Worm (Caenorhabditis elegans) whole organism, mixed stage, embryonic: ENCODE data around the gene fbxa-72.
A peak's percentile ranks its signal among the peaks of the same experiment; 100 is the strongest.

ENCODE experiments used
- M03D4.4 ChIP-seq: sonication (generic microtip); optimal IDR thresholded peaks from 2 replicates; lab custom pipeline; 2017; ENCODE audit warnings: mild to moderate bottlenecking, missing genetic modification characterization, missing compliant biosample characterization
- bed-3 ChIP-seq: fragments of 200-800 bp; sonication (Bioruptor generic); optimal IDR thresholded peaks from 3 replicates; lab custom pipeline; 2018; ENCODE audit warnings: mild to moderate bottlenecking, missing genetic modification characterization, moderate library complexity, missing compliant biosample characterization
- blmp-1 ChIP-seq: fragments of 150-350 bp; optimal IDR thresholded peaks from 2 replicates; lab custom pipeline; 2014; ENCODE audit warnings: missing biosample characterization, missing genetic modification characterization
- ceh-39 ChIP-seq: fragments of 150-350 bp; optimal IDR thresholded peaks from 2 replicates; lab custom pipeline; 2014; ENCODE audit warnings: missing biosample characterization, missing genetic modification characterization
- ceh-43 ChIP-seq: fragments of 200-800 bp; sonication (Bioruptor generic); optimal IDR thresholded peaks from 2 replicates; lab custom pipeline; 2018; ENCODE audit warnings: mild to moderate bottlenecking, missing genetic modification characterization, moderate library complexity, missing compliant biosample characterization
- ces-1 ChIP-seq: fragments of 150-350 bp; optimal IDR thresholded peaks from 2 replicates; lab custom pipeline; 2014; ENCODE audit warnings: missing biosample characterization, missing genetic modification reagents, missing genetic modification characterization
- cnd-1 ChIP-seq: fragments of 200-800 bp; sonication (Bioruptor generic); optimal IDR thresholded peaks from 2 replicates; lab custom pipeline; 2018; ENCODE audit warnings: mild to moderate bottlenecking, missing genetic modification characterization, missing compliant biosample characterization
- drap-1 ChIP-seq: fragments of 200-800 bp; sonication (Bioruptor generic); optimal IDR thresholded peaks from 3 replicates; lab custom pipeline; 2018; ENCODE audit warnings: mild to moderate bottlenecking, missing genetic modification characterization, missing compliant biosample characterization
- elt-1 ChIP-seq: sonication (generic microtip); optimal IDR thresholded peaks from 2 replicates; lab custom pipeline; 2017; ENCODE audit warnings: missing genetic modification characterization, mild to moderate bottlenecking, missing compliant biosample characterization, antibody characterized with exemption, moderate library complexity, borderline replicate concordance; ENCODE audit not compliant: insufficient read depth
- elt-3 ChIP-seq: fragments of 150-350 bp; optimal IDR thresholded peaks from 2 replicates; lab custom pipeline; 2014; ENCODE audit warnings: missing biosample characterization, missing genetic modification characterization
- flh-1 ChIP-seq: fragments of 200-800 bp; sonication (Bioruptor generic); optimal IDR thresholded peaks from 2 replicates; lab custom pipeline; 2018; ENCODE audit warnings: mild to moderate bottlenecking, missing genetic modification characterization, moderate library complexity, missing compliant biosample characterization
- ham-2 ChIP-seq: fragments of 200-800 bp; sonication (Bioruptor generic); optimal IDR thresholded peaks from 2 replicates; lab custom pipeline; 2018; ENCODE audit warnings: mild to moderate bottlenecking, missing genetic modification characterization, missing compliant biosample characterization
- hlh-1 ChIP-seq: fragments of 150-350 bp; optimal IDR thresholded peaks from 2 replicates; lab custom pipeline; 2014; ENCODE audit warnings: missing biosample characterization, missing genetic modification reagents, missing genetic modification characterization
- lin-13 ChIP-seq: fragments of 150-350 bp; optimal IDR thresholded peaks from 2 replicates; lab custom pipeline; 2014; ENCODE audit warnings: missing biosample characterization, missing genetic modification characterization
- lin-32 ChIP-seq: fragments of 200-800 bp; sonication (Bioruptor generic); optimal IDR thresholded peaks from 2 replicates; lab custom pipeline; 2018; ENCODE audit warnings: mild to moderate bottlenecking, missing genetic modification characterization, missing compliant biosample characterization
- mab-5 ChIP-seq: fragments of 150-350 bp; optimal IDR thresholded peaks from 2 replicates; lab custom pipeline; 2014; ENCODE audit warnings: missing biosample characterization, missing genetic modification characterization
- mls-2 ChIP-seq: sonication (generic microtip); optimal IDR thresholded peaks from 2 replicates; lab custom pipeline; 2016; ENCODE audit warnings: mild to moderate bottlenecking, missing genetic modification characterization, moderate library complexity, missing compliant biosample characterization
- nhr-12 ChIP-seq: fragments of 150-350 bp; optimal IDR thresholded peaks from 2 replicates; lab custom pipeline; 2014; ENCODE audit warnings: missing biosample characterization, missing genetic modification characterization
- nhr-237 ChIP-seq: fragments of 150-350 bp; optimal IDR thresholded peaks from 2 replicates; lab custom pipeline; 2014; ENCODE audit warnings: missing biosample characterization, missing genetic modification characterization
- nhr-28 ChIP-seq: fragments of 150-350 bp; optimal IDR thresholded peaks from 2 replicates; lab custom pipeline; 2014; ENCODE audit warnings: missing biosample characterization, missing genetic modification characterization
- nhr-76 ChIP-seq: sonication (generic microtip); optimal IDR thresholded peaks from 2 replicates; lab custom pipeline; 2017; ENCODE audit warnings: missing biosample characterization, missing genetic modification characterization
- pha-4 ChIP-seq: fragments of 150-350 bp; optimal IDR thresholded peaks from 2 replicates; lab custom pipeline; 2018; ENCODE audit warnings: missing biosample characterization, missing genetic modification reagents, missing genetic modification characterization
- sem-2 ChIP-seq: fragments of 200-800 bp; sonication (Bioruptor generic); optimal IDR thresholded peaks from 2 replicates; lab custom pipeline; 2018; ENCODE audit warnings: mild to moderate bottlenecking, missing genetic modification characterization, missing compliant biosample characterization
- snpc-4 ChIP-seq: fragments of 150-350 bp; optimal IDR thresholded peaks from 2 replicates; lab custom pipeline; 2014; ENCODE audit warnings: missing biosample characterization, missing genetic modification characterization
- sptf-1 ChIP-seq: sonication (generic microtip); optimal IDR thresholded peaks from 2 replicates; lab custom pipeline; 2017; ENCODE audit warnings: mild to moderate bottlenecking, missing genetic modification characterization, moderate library complexity, missing compliant biosample characterization
- tbx-8 ChIP-seq: fragments of 200-800 bp; sonication (Bioruptor generic); optimal IDR thresholded peaks from 2 replicates; lab custom pipeline; 2018; ENCODE audit warnings: mild to moderate bottlenecking, missing genetic modification characterization, moderate library complexity, missing compliant biosample characterization
- unc-120 ChIP-seq: sonication (generic microtip); optimal IDR thresholded peaks from 2 replicates; lab custom pipeline; 2017; ENCODE audit warnings: missing genetic modification characterization, missing compliant biosample characterization; ENCODE audit not compliant: poor library complexity, severe bottlenecking
- unc-39 ChIP-seq: fragments of 150-350 bp; optimal IDR thresholded peaks from 2 replicates; lab custom pipeline; 2014; ENCODE audit warnings: missing biosample characterization, missing genetic modification characterization
- unc-62 ChIP-seq: fragments of 150-350 bp; optimal IDR thresholded peaks from 2 replicates; lab custom pipeline; 2014; ENCODE audit warnings: missing biosample characterization, missing genetic modification reagents, missing genetic modification characterization
- zip-8 ChIP-seq: fragments of 150-350 bp; optimal IDR thresholded peaks from 2 replicates; lab custom pipeline; 2014; ENCODE audit warnings: missing biosample characterization, missing genetic modification characterization

fbxa-72 gene

ce11 chrV:652940-653339 lies 23.6 kb downstream of the fbxa-72 start, which contains the start of gene srj-5:
Gene srj-5, minus strand, starts transcription at chrV:653040.
- no peak for TF ChIP-seq snpc-4 (tag; lab: Kevin White, UChicago)
- TF ChIP-seq nhr-28, result no peak
- no peak for TF ChIP-seq ceh-43
- TF ChIP-seq mls-2, result no peak
- TF ChIP-seq lin-32 (GFP tag; lab: Kevin White, UChicago), result no peak
- TF ChIP-seq unc-62, result no peak
- no peak for TF ChIP-seq zip-8
- no peak for TF ChIP-seq mab-5 (tag; lab: Kevin White, UChicago)
- TF ChIP-seq, all 35 proteins: peak for 0

DNA sequence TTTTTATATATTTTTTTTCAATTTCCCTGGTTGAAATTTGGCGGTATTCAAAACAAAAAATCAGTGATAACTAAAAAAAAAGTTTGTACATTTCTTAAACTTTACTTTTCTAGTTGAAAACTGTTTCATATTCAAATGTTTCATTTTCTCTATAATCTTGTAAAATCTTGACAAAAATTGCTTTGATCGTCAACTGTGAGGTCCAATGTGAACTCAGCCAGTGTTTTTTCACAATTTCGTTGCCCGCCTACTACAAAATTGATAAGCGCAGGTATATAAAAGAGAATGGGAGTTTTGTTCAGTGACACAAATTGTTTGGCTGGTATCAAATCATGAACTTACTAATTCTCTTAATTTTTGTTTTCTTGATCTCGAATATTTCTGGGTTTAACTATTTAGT lies 29.7 kb downstream of the fbxa-72 start, which contains the start of gene ugt-42:
TSS of gene ugt-42 (plus strand) at position 301 of the 400 bp plus-strand sequence.
- no peak for TF ChIP-seq unc-120 (tag; lab: Kevin White, UChicago)
- TF ChIP-seq blmp-1 (tag; lab: Kevin White, UChicago), result no peak
- TF ChIP-seq sptf-1 (tag; lab: Kevin White, UChicago), result no peak

DNA sequence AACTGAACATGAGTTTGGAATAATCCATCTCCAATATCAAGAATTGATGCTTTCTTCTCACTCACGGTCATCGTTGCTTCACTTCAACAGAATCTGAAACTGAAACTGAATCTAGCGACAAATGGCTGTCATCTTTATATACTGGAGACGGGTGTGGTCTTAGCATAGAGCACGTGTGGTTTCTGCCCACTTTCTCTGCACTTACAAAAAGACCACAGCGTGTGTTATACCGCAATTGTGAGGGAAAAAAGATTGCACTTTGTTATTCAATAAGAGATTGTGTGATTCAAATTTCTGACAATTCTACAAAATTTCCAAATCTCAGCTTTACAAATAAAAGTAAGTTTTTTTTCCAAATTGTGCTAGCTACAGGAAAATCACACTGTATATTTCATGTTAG lies 30.4 kb downstream of the fbxa-72 start, which contains the start of gene F48G7.12:
TSS of gene F48G7.12 (minus strand) at position 101 of the 400 bp plus-strand sequence.
- no peak for TF ChIP-seq unc-120 (tag; lab: Kevin White, UChicago)
- TF ChIP-seq lin-13 (tag; lab: Kevin White, UChicago), result no peak
- no peak for TF ChIP-seq nhr-28
- TF ChIP-seq blmp-1 (tag; lab: Kevin White, UChicago), result no peak
- no peak for TF ChIP-seq sem-2 (GFP tag; lab: Kevin White, UChicago)
- TF ChIP-seq nhr-237, result no peak

ce11 chrV:642750-643149 lies 33.8 kb downstream of the fbxa-72 start, which contains the start of gene nhr-190:
Gene nhr-190, minus strand, starts transcription at chrV:642924.
- no peak for TF ChIP-seq hlh-1
- TF ChIP-seq ces-1 (GFP tag; lab: Kevin White, UChicago), result peak; percentile 41
- no peak for TF ChIP-seq flh-1
- no peak for TF ChIP-seq mab-5 (tag; lab: Kevin White, UChicago)
- no peak for TF ChIP-seq bed-3 (GFP tag; lab: Kevin White, UChicago)
- no peak for TF ChIP-seq elt-3 (tag; lab: Kevin White, UChicago)
- TF ChIP-seq drap-1 (GFP tag; lab: Kevin White, UChicago), result no peak
- TF ChIP-seq nhr-76 (tag; lab: Kevin White, UChicago), result no peak
- TF ChIP-seq tbx-8, result no peak
- peak; percentile 22 for TF ChIP-seq unc-120 (tag; lab: Kevin White, UChicago)
- TF ChIP-seq, all 35 proteins: peak for 2

- TF ChIP-seq elt-1 (tag; lab: Kevin White, UChicago) (no peak), nhr-76 (tag; lab: Kevin White, UChicago) (no peak), ham-2 (no peak), ceh-39 (tag; lab: Kevin White, UChicago) (no peak), hlh-1 (no peak), nhr-237 (no peak), cnd-1 (no peak), zip-8 (no peak), nhr-12 (tag; lab: Kevin White, UChicago) (no peak), M03D4.4 (no peak), tbx-8 (no peak), lin-32 (GFP tag; lab: Kevin White, UChicago) (no peak), ces-1 (GFP tag; lab: Kevin White, UChicago) (no peak), mab-5 (tag; lab: Kevin White, UChicago) (no peak)
These were observed 38.2 kb downstream of the fbxa-72 start, which contains the start of gene srj-37 for ce11 chrV:638328-638727. Gene srj-37, plus strand, starts transcription at chrV:638628.

DNA sequence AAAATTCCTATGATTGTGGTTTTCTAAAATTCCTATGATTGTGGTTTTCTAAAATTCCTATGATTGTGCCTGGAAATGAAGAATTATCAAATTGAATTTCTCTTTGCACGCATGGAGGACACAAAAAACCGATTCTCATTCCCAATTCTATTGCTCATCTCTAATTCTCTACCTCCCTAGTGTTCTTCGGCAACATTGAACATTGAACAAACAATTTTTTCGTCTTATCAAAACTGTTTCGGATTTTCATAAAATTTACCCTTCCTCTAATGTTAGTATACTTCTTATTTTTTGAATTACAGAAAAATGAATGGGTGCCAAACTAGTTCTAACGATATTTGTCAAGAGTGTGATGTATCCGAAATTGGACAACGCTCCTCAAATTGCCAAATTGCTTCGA lies 40.3 kb downstream of the fbxa-72 start, which contains the start of gene pals-31:
TSS of gene pals-31 (plus strand) at position 301 of the 400 bp plus-strand sequence.
- TF ChIP-seq unc-39 (tag; lab: Kevin White, UChicago), result no peak
- no peak for TF ChIP-seq ceh-43
- no peak for TF ChIP-seq pha-4
- TF ChIP-seq lin-13 (tag; lab: Kevin White, UChicago), result no peak
